Worm (Caenorhabditis elegans): ENCODE data around the gene lido-13.

DNA sequence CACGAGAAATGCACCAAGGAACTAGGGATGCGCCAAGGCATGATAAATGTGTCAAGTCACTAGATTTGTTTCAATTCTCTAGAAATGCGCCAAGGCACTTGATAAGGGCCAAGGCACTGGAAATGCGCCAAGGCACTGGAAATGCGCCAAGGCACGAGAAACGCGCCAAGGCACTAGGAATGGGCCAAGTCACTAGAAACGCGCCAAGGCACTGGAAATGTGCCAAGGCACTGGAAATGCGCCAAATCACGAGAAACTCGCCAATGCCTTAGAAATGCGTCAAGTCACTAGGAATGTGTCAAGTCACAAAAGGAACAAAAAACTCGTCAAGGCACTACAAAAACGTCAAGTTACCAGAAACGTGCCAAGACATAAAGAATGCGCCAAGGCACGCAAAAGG, 17.8 kb downstream of the lido-13 start:
- TF ChIP-seq lin-39 (tag; optimal IDR thresholded peaks at IDR 0.05) (no peak), lin-15B (tag; optimal IDR thresholded peaks at IDR 0.05) (no peak), aly-2 (tag; optimal IDR thresholded peaks at IDR 0.05) (no peak), ceh-9 (tag; optimal IDR thresholded peaks at IDR 0.05) (no peak), ceh-28 (tag; optimal IDR thresholded peaks at IDR 0.05) (no peak), unc-62 (GFP tag; optimal IDR thresholded peaks at IDR 0.05) (no peak), snpc-4 (tag; optimal IDR thresholded peaks at IDR 0.05) (no peak), pha-4 (tag; optimal IDR thresholded peaks at IDR 0.05) (no peak), R02D3.7 (tag; optimal IDR thresholded peaks at IDR 0.05) (no peak), nhr-12 (tag; optimal IDR thresholded peaks at IDR 0.05) (no peak), unc-39 (tag; optimal IDR thresholded peaks at IDR 0.05) (no peak)

Measured in whole organism, L3 larva.